Worm (Caenorhabditis elegans): Measurements from ENCODE around the gene ceh-7.

- TF ChIP-seq unc-62 (GFP tag; optimal IDR thresholded peaks at IDR 0.05) (no peak), nhr-27 (tag; optimal IDR thresholded peaks at IDR 0.05) (no peak)
Observed at ce11 chrII:8691344-8691960, 12.2 kb downstream of the ceh-7 start, which contains the start of gene C34C6.3.

All from whole organism, young adult.